Fruit fly (Drosophila melanogaster) Kc167 (cell line): Measurements from ENCODE around the gene CG31627.

Experiments used
- Sin3A ChIP-seq: fragments of >200 bp; optimal IDR thresholded peaks from 2 replicates; lab custom pipeline; 2018; ENCODE audit warnings: missing external identifiers
- insv ChIP-seq: fragments of >200 bp; optimal IDR thresholded peaks from 3 replicates; lab custom pipeline; 2018; ENCODE audit warnings: missing external identifiers
- psq ChIP-seq: fragments of >200 bp; optimal IDR thresholded peaks from 2 replicates; lab custom pipeline; 2017; ENCODE audit warnings: missing external identifiers
- ttk ChIP-seq: sonication (Bioruptor generic); optimal IDR thresholded peaks from 2 replicates; lab custom pipeline; 2017; ENCODE audit warnings: missing external identifiers

DNA sequence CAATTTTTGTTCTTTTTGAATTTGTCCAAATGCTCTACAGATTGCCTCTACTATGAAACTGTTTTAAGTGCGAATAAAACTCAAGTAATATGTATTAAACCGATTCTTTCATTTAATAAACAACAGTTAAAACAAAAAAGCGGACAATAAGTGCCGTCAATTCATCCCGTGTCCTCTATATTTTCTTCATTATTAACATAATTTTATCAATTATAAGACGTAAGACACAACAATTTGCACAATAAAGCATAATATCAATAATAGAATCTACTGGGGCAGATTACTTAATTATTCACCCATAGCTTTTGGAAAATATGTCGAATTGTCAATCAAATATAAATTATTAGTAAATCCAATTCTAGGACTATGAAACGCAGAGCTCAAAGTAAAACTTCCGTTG is at the start of gene CG31627:
- TF ChIP-seq Sin3A (lab: Kevin White, UChicago) (no peak), insv (lab: Kevin White, UChicago) (no peak), psq (lab: Kevin White, UChicago) (no peak), ttk (no peak)
